Fruit fly (Drosophila melanogaster): Measurements from ENCODE around the gene CG6878.

The CG6878 gene

dm6 chr3L:15161549-15161948 lies at the start of gene CG6878:
Gene CG6878, plus strand, starts transcription at chr3L:15161817.
- TF ChIP-seq noc (tag; optimal IDR thresholded peaks at IDR 0.05) = no peak

- no peak for TF ChIP-seq noc (tag; optimal IDR thresholded peaks at IDR 0.05)
Measured at dm6 chr3L:15113257-15113656, 48.4 kb upstream of the CG6878 start, which contains the start of gene CG13458. Gene CG13458, plus strand, starts transcription at chr3L:15113557.

dm6 chr3L:15116536-15116935 lies 45.1 kb upstream of the CG6878 start, which contains the start of gene Cep135:
Gene Cep135, plus strand, starts transcription at chr3L:15116737.
- TF ChIP-seq noc (tag; optimal IDR thresholded peaks at IDR 0.05) = no peak

- no peak for TF ChIP-seq noc (tag; optimal IDR thresholded peaks at IDR 0.05)
Measured at dm6 chr3L:15121272-15121671, 40.3 kb upstream of the CG6878 start, which contains the start of gene CG32847. Gene CG32847, plus strand, starts transcription at chr3L:15121572.

- no peak for TF ChIP-seq noc (tag; optimal IDR thresholded peaks at IDR 0.05)
Measured at dm6 chr3L:15123736-15124135, 37.9 kb upstream of the CG6878 start.

- peak; percentile 9 for TF ChIP-seq noc (tag; optimal IDR thresholded peaks at IDR 0.05)
Measured at dm6 chr3L:15125077-15125652, 36.5 kb upstream of the CG6878 start, which contains the start of gene CG16959. Gene CG16959, minus strand, starts transcription at chr3L:15125321.

- TF ChIP-seq noc (tag; optimal IDR thresholded peaks at IDR 0.05) = no peak
Measured at dm6 chr3L:15125717-15126116, 35.9 kb upstream of the CG6878 start.

dm6 chr3L:15131278-15131677 lies 30.3 kb upstream of the CG6878 start, which contains the start of gene CG13457:
Gene CG13457, minus strand, starts transcription at chr3L:15131378.
- TF ChIP-seq noc (tag; optimal IDR thresholded peaks at IDR 0.05) = no peak

dm6 chr3L:15136659-15137572 lies 24.7 kb upstream of the CG6878 start, which contains the start of gene CG12316:
Gene CG12316, minus strand, starts transcription at chr3L:15136934.
- peak; percentile 94 for TF ChIP-seq noc (tag; optimal IDR thresholded peaks at IDR 0.05)

- TF ChIP-seq noc (tag; optimal IDR thresholded peaks at IDR 0.05) = no peak
Measured at dm6 chr3L:15137790-15138189, 23.8 kb upstream of the CG6878 start.

dm6 chr3L:15140268-15140957 lies 21.2 kb upstream of the CG6878 start:
- TF ChIP-seq noc (tag; optimal IDR thresholded peaks at IDR 0.05) = no peak

dm6 chr3L:15141118-15142003 lies 20.3 kb upstream of the CG6878 start:
- TF ChIP-seq noc (tag; optimal IDR thresholded peaks at IDR 0.05) = no peak

dm6 chr3L:15142004-15142890 lies 19.4 kb upstream of the CG6878 start, which contains the start of gene Pdi:
Gene Pdi, minus strand, starts transcription at chr3L:15142840.
- peak; percentile 51 for TF ChIP-seq noc (tag; optimal IDR thresholded peaks at IDR 0.05)

dm6 chr3L:15143108-15143507 lies 18.5 kb upstream of the CG6878 start:
- TF ChIP-seq noc (tag; optimal IDR thresholded peaks at IDR 0.05) = no peak

Data from whole organism, larva.